Fruit fly (Drosophila melanogaster): ENCODE data around the gene Gr8a.

Gr8a gene

DNA sequence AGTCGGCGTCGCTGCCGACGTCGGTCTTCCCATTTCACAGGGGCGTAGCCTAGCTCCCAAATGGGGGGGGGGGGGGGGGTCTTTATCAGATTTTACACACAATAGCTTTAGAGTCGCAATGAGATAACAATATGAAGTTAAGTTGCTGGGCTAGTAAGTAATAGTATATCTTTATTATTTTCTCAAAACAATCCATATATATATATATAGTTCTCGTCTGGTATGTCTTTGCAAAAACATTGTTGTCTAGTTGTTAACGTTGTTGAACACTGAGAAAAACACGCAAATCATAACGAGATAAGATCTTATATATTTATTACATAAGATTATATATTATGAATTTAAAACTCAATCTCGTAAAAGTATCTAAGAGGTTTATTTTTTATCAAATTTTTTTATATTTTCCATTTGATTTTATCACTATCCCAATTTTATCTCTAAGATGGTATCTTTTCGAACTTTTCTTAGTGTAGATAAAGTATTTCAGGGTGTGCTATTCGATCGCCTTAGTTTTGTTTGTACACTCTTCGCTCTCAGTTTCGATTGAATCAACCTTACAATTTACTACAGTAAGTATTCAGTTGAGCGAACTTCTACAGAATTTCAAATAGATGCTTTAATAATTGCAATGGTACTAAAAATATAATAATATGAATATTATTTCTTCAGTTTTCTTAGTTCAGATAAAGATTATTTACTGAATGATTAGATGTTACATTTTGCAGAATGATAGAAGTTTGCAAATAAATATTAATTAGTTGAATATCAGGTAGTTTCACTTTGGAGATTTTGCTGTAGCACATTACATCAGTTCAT, 24.9 kb upstream of the Gr8a start (continued):
- TF ChIP-seq Myb (GFP tag; optimal IDR thresholded peaks at IDR 0.05) (peak; percentile 28), CG13287 (GFP tag; IDR thresholded peaks at IDR 0.05; ENCODE audit: partially characterized antibody) (no peak), CG3847 (GFP tag; IDR thresholded peaks at IDR 0.05) (peak; percentile 90), twi (tag; optimal IDR thresholded peaks at IDR 0.05) (no peak), Dp (GFP tag; optimal IDR thresholded peaks at IDR 0.05) (no peak), CG10959 (GFP tag; IDR thresholded peaks at IDR 0.05) (0 out of 2 replicates have a peak, but pooled peaks have one; percentile 38), CG10321 (GFP tag; IDR thresholded peaks at IDR 0.05) (peak; percentile 58), CG17802 (tag; optimal IDR thresholded peaks at IDR 0.05) (no peak), HLH54F (GFP tag; optimal IDR thresholded peaks at IDR 0.05) (peak; percentile 21), CTCF (GFP tag; optimal IDR thresholded peaks at IDR 0.05) (no peak), ind (GFP tag; optimal IDR thresholded peaks at IDR 0.05) (peak; percentile 51), CG13123 (GFP tag; optimal IDR thresholded peaks at IDR 0.05) (no peak), CG18764 (GFP tag; optimal IDR thresholded peaks at IDR 0.05) (no peak), CG11093 (GFP tag; IDR thresholded peaks at IDR 0.05) (peak; percentile 62; the same call in 1 of the 3 replicates), vvl (GFP tag; IDR thresholded peaks at IDR 0.05) (peak; percentile 82), Atf6 (GFP tag; IDR thresholded peaks at IDR 0.05) (peak; percentile 88), cas (GFP tag; IDR thresholded peaks at IDR 0.05) (peak; percentile 76), CG8359 (GFP tag; optimal IDR thresholded peaks at IDR 0.05; ENCODE audit: borderline replicate concordance) (no peak), BtbVII (GFP tag; optimal IDR thresholded peaks at IDR 0.05) (peak; percentile 80), Antp (GFP tag; optimal IDR thresholded peaks at IDR 0.05) (no peak), Camta (GFP tag; optimal IDR thresholded peaks at IDR 0.05) (no peak), caup (GFP tag; optimal IDR thresholded peaks at IDR 0.05; ENCODE audit: severe bottlenecking) (peak; percentile 87), slp2 (GFP tag; optimal IDR thresholded peaks at IDR 0.05) (no peak), CG12769 (tag; optimal IDR thresholded peaks at IDR 0.05) (peak; percentile 82), eve (GFP tag; optimal IDR thresholded peaks at IDR 0.05) (no peak), CG32767 (GFP tag; IDR thresholded peaks at IDR 0.05) (no peak), NC2β (GFP tag; optimal IDR thresholded peaks at IDR 0.05) (no peak), z (GFP tag; IDR thresholded peaks at IDR 0.05) (no peak), sob (GFP tag; IDR thresholded peaks at IDR 0.05) (peak; percentile 84), ci (GFP tag; IDR thresholded peaks at IDR 0.05) (peak; percentile 61; the same call in 1 of the 3 replicates), CG7271 (tag; optimal IDR thresholded peaks at IDR 0.05) (no peak), Side (GFP tag; optimal IDR thresholded peaks at IDR 0.05) (no peak), Adf1 (GFP tag; IDR thresholded peaks at IDR 0.05) (peak; percentile 96), Hr39 (optimal IDR thresholded peaks at IDR 0.05) (no peak), CG7928 (GFP tag; optimal IDR thresholded peaks at IDR 0.05) (peak; percentile 42), ac (GFP tag; optimal IDR thresholded peaks at IDR 0.05) (no peak), tna (GFP tag; IDR thresholded peaks at IDR 0.05; ENCODE audit: partially characterized antibody) (no peak), CG1647 (GFP tag; optimal IDR thresholded peaks at IDR 0.05) (no peak), Ravus (GFP tag; IDR thresholded peaks at IDR 0.05) (peak; percentile 67), trem (tag; optimal IDR thresholded peaks at IDR 0.05) (peak; percentile 24), nerfin-2 (GFP tag; IDR thresholded peaks at IDR 0.05; ENCODE audit: partially characterized antibody) (no peak), gsb-n (tag; optimal IDR thresholded peaks at IDR 0.05) (no peak), gcm2 (GFP tag; optimal IDR thresholded peaks at IDR 0.05) (no peak), CG6254 (GFP tag; optimal IDR thresholded peaks at IDR 0.05) (no peak), CG13894 (tag; optimal IDR thresholded peaks at IDR 0.05) (peak; percentile 82), ATbp (GFP tag; optimal IDR thresholded peaks at IDR 0.05) (peak; percentile 19), CG1792 (GFP tag; optimal IDR thresholded peaks at IDR 0.05) (no peak), HLH3B (GFP tag; IDR thresholded peaks at IDR 0.05) (peak; percentile 67), cg (GFP tag; optimal IDR thresholded peaks at IDR 0.05) (no peak), Pdp1 (GFP tag; optimal IDR thresholded peaks at IDR 0.05) (no peak), pb (GFP tag; optimal IDR thresholded peaks at IDR 0.05) (no peak)

Measured in whole organism, embryonic.